Fruit fly (Drosophila melanogaster) whole organism, embryonic: Measurements from ENCODE around the gene yellow-e2.
A peak's percentile ranks its signal among the peaks of the same experiment; 100 is the strongest.

ENCODE experiments used
- BEAF-32 ChIP-seq: fragments of 200-800 bp; sonication (Bioruptor generic); optimal IDR thresholded peaks from 3 replicates; lab custom pipeline; 2017; ENCODE audit warnings: missing biosample characterization, missing genetic modification characterization, mild to moderate bottlenecking, moderate library complexity, missing genetic modification reagents
- Bgb ChIP-seq: fragments of 200-800 bp; sonication (Bioruptor generic); IDR thresholded peaks from 2 replicates; pipeline ENCODE4 v1.3.6; 2022; ENCODE audit warnings: missing biosample characterization, missing genetic modification characterization; ENCODE audit not compliant: partially characterized antibody
- CG10274 ChIP-seq: fragments of 200-800 bp; sonication (Bioruptor generic); optimal IDR thresholded peaks from 3 replicates; lab custom pipeline; 2017; ENCODE audit warnings: missing biosample characterization, mild to moderate bottlenecking, missing genetic modification characterization
- CG10366 ChIP-seq: fragments of 200-800 bp; sonication (Bioruptor generic); IDR thresholded peaks from 2 replicates; pipeline ENCODE4 v1.3.6; 2022; ENCODE audit warnings: missing biosample characterization, missing genetic modification characterization
- CG11504 ChIP-seq: fragments of 200-800 bp; sonication (Bioruptor generic); optimal IDR thresholded peaks from 3 replicates; lab custom pipeline; 2019; ENCODE audit warnings: missing biosample characterization, mild to moderate bottlenecking, missing genetic modification characterization, moderate library complexity
- CG12104 ChIP-seq: fragments of 200-800 bp; sonication (Bioruptor generic); optimal IDR thresholded peaks from 3 replicates; lab custom pipeline; 2016; ENCODE audit warnings: missing biosample characterization, missing genetic modification characterization
- CG14710 ChIP-seq: fragments of 200-800 bp; sonication (Bioruptor generic); optimal IDR thresholded peaks from 3 replicates; lab custom pipeline; 2019; ENCODE audit warnings: missing biosample characterization, mild to moderate bottlenecking, missing genetic modification characterization, moderate library complexity
- CG1529 ChIP-seq: fragments of 200-800 bp; sonication (Bioruptor generic); optimal IDR thresholded peaks from 3 replicates; lab custom pipeline; 2018; ENCODE audit warnings: missing biosample characterization, missing genetic modification characterization
- CG15514 ChIP-seq: fragments of 200-800 bp; sonication (Bioruptor generic); optimal IDR thresholded peaks from 3 replicates; lab custom pipeline; 2017; ENCODE audit warnings: missing biosample characterization, missing genetic modification characterization, mild to moderate bottlenecking, moderate library complexity, missing genetic modification reagents
- CG15601 ChIP-seq: fragments of 200-800 bp; sonication (Bioruptor generic); optimal IDR thresholded peaks from 3 replicates; lab custom pipeline; 2019; ENCODE audit warnings: missing biosample characterization, mild to moderate bottlenecking, missing genetic modification characterization, moderate library complexity
- CG16813 ChIP-seq: fragments of 200-800 bp; sonication (Bioruptor generic); IDR thresholded peaks from 3 replicates; pipeline ENCODE4 v1.3.6; 2022; ENCODE audit warnings: missing biosample characterization, missing genetic modification characterization; ENCODE audit not compliant: partially characterized antibody
- CG17186 ChIP-seq: fragments of 200-800 bp; sonication (Bioruptor generic); optimal IDR thresholded peaks from 3 replicates; lab custom pipeline; 2017; ENCODE audit warnings: missing biosample characterization, missing genetic modification reagents, missing genetic modification characterization
- CG17802 ChIP-seq: fragments of 200-800 bp; sonication (Bioruptor generic); optimal IDR thresholded peaks from 2 replicates; lab custom pipeline; 2018; ENCODE audit warnings: missing biosample characterization, mild to moderate bottlenecking, missing genetic modification characterization, moderate library complexity
- CG2199 ChIP-seq: fragments of 200-800 bp; sonication (Bioruptor generic); IDR thresholded peaks from 3 replicates; pipeline ENCODE4 v1.3.6; 2022; ENCODE audit warnings: missing biosample characterization, missing genetic modification characterization
- CG2678 ChIP-seq: fragments of 200-800 bp; sonication (Bioruptor generic); optimal IDR thresholded peaks from 3 replicates; lab custom pipeline; 2019; ENCODE audit warnings: missing biosample characterization, mild to moderate bottlenecking, missing genetic modification characterization, moderate library complexity
- CG2875 ChIP-seq: fragments of 200-800 bp; sonication (Bioruptor generic); optimal IDR thresholded peaks from 2 replicates; lab custom pipeline; 2017; ENCODE audit warnings: missing biosample characterization, mild to moderate bottlenecking, missing genetic modification characterization, missing genetic modification reagents
- CG30020 ChIP-seq: fragments of 200-800 bp; optimal IDR thresholded peaks from 2 replicates; lab custom pipeline; 2019; ENCODE audit warnings: missing biosample characterization, mild to moderate bottlenecking, missing genetic modification characterization, moderate library complexity
- CG4328 ChIP-seq: fragments of 200-800 bp; sonication (Bioruptor generic); optimal IDR thresholded peaks from 3 replicates; lab custom pipeline; 2017; ENCODE audit warnings: missing biosample characterization, missing genetic modification reagents, missing genetic modification characterization
- CG4424 ChIP-seq: fragments of 200-800 bp; sonication (Bioruptor generic); optimal IDR thresholded peaks from 3 replicates; lab custom pipeline; 2016; ENCODE audit warnings: missing biosample characterization, missing genetic modification characterization
- CG6272 ChIP-seq: fragments of 200-800 bp; sonication (Bioruptor generic); IDR thresholded peaks from 2 replicates; pipeline ENCODE4 v1.3.6; 2022; ENCODE audit warnings: missing biosample characterization, missing genetic modification characterization
- CG6854 ChIP-seq: fragments of 200-800 bp; sonication (Bioruptor generic); optimal IDR thresholded peaks from 3 replicates; lab custom pipeline; 2017; ENCODE audit warnings: missing biosample characterization, mild to moderate bottlenecking, missing genetic modification characterization
- CG7271 ChIP-seq: fragments of 200-800 bp; sonication (Bioruptor generic); optimal IDR thresholded peaks from 2 replicates; lab custom pipeline; 2018; ENCODE audit warnings: missing biosample characterization, mild to moderate bottlenecking, missing genetic modification characterization, moderate library complexity
- CG8290 ChIP-seq, 3 experiments: fragments of 200-800 bp; sonication (Bioruptor generic); optimal IDR thresholded peaks; 2 replicates each; lab custom pipeline; 2016 to 2019; ENCODE audit warnings: missing biosample characterization in 3 of 3, missing genetic modification characterization in 3 of 3, mild to moderate bottlenecking in 2 of 3, moderate library complexity in 1 of 3
- CG8944 ChIP-seq: fragments of 200-800 bp; sonication (Bioruptor generic); optimal IDR thresholded peaks from 3 replicates; lab custom pipeline; 2016; ENCODE audit warnings: missing biosample characterization, missing genetic modification characterization
- CG9797 ChIP-seq: fragments of 200-800 bp; sonication (Bioruptor generic); optimal IDR thresholded peaks from 3 replicates; lab custom pipeline; 2018; ENCODE audit warnings: missing biosample characterization, mild to moderate bottlenecking, missing genetic modification characterization
- CHES-1-like ChIP-seq: fragments of 200-800 bp; sonication (Bioruptor generic); optimal IDR thresholded peaks from 2 replicates; lab custom pipeline; 2016; ENCODE audit warnings: missing biosample characterization, missing genetic modification characterization
- Dp ChIP-seq: fragments of 200-800 bp; sonication (Bioruptor generic); optimal IDR thresholded peaks from 2 replicates; lab custom pipeline; 2018; ENCODE audit warnings: missing biosample characterization, mild to moderate bottlenecking, missing genetic modification characterization, moderate library complexity
- E2f1 ChIP-seq: fragments of 200-800 bp; sonication (Bioruptor generic); IDR thresholded peaks from 2 replicates; pipeline ENCODE4 v1.3.6; 2022; ENCODE audit warnings: missing biosample characterization, missing genetic modification characterization
- GATAe ChIP-seq: fragments of 200-800 bp; sonication (Bioruptor generic); conservative IDR thresholded peaks from 2 replicates; pipeline ENCODE4 v1.3.6; 2022; ENCODE audit warnings: missing biosample characterization, missing genetic modification characterization
- Hmr ChIP-seq: fragments of 200-800 bp; sonication (Bioruptor generic); optimal IDR thresholded peaks from 3 replicates; lab custom pipeline; 2017; ENCODE audit warnings: mild to moderate bottlenecking, missing biosample characterization, missing genetic modification reagents, missing genetic modification characterization
- Mrtf ChIP-seq: fragments of 200-800 bp; sonication (Bioruptor generic); IDR thresholded peaks from 3 replicates; pipeline ENCODE4 v1.3.6; 2022; ENCODE audit warnings: missing biosample characterization, missing genetic modification characterization
- Sin3A ChIP-seq: fragments of >200 bp; optimal IDR thresholded peaks from 2 replicates; lab custom pipeline; 2018
- Spps ChIP-seq: fragments of 200-800 bp; sonication (Bioruptor generic); optimal IDR thresholded peaks from 2 replicates; lab custom pipeline; 2018; ENCODE audit warnings: missing biosample characterization, mild to moderate bottlenecking, missing genetic modification characterization
- Sry-δ ChIP-seq: fragments of 200-800 bp; sonication (Bioruptor generic); optimal IDR thresholded peaks from 2 replicates; lab custom pipeline; 2016; ENCODE audit warnings: missing biosample characterization, missing genetic modification characterization
- cato ChIP-seq: fragments of 200-800 bp; sonication (Bioruptor generic); optimal IDR thresholded peaks from 2 replicates; lab custom pipeline; 2016; ENCODE audit warnings: missing biosample characterization, missing genetic modification characterization, borderline replicate concordance
- dimm ChIP-seq: fragments of 200-800 bp; sonication (Bioruptor generic); IDR thresholded peaks from 2 replicates; pipeline ENCODE4 v1.3.6; 2022; ENCODE audit warnings: missing biosample characterization, missing genetic modification characterization
- esg ChIP-seq: fragments of 200-800 bp; sonication (Bioruptor generic); conservative IDR thresholded peaks from 2 replicates; pipeline ENCODE4 v1.3.6; 2022; ENCODE audit warnings: missing biosample characterization, missing genetic modification characterization
- eve ChIP-seq, 2 experiments: fragments of >200 bp; optimal IDR thresholded peaks; 2 replicates each; lab custom pipeline; 2017; ENCODE audit warnings: missing biosample characterization in 2 of 2, missing genetic modification characterization in 2 of 2
- gcm ChIP-seq: fragments of 200-800 bp; sonication (Bioruptor generic); optimal IDR thresholded peaks from 2 replicates; lab custom pipeline; 2019; ENCODE audit warnings: missing biosample characterization, mild to moderate bottlenecking, missing genetic modification characterization, moderate library complexity
- grau ChIP-seq: fragments of 200-800 bp; optimal IDR thresholded peaks from 3 replicates; lab custom pipeline; 2019; ENCODE audit warnings: missing biosample characterization, mild to moderate bottlenecking, missing genetic modification characterization, moderate library complexity
- lilli ChIP-seq: fragments of 200-800 bp; sonication (Bioruptor generic); optimal IDR thresholded peaks from 3 replicates; lab custom pipeline; 2016; ENCODE audit warnings: missing biosample characterization, missing genetic modification characterization
- mld ChIP-seq: fragments of 200-800 bp; sonication (Bioruptor generic); IDR thresholded peaks from 3 replicates; pipeline ENCODE4 v1.3.6; 2022; ENCODE audit warnings: missing biosample characterization, missing genetic modification characterization; ENCODE audit not compliant: partially characterized antibody
- oc ChIP-seq: fragments of 200-800 bp; sonication (Bioruptor generic); optimal IDR thresholded peaks from 2 replicates; lab custom pipeline; 2018; ENCODE audit warnings: missing biosample characterization, mild to moderate bottlenecking, missing genetic modification characterization, moderate library complexity
- prd ChIP-seq, 3 experiments: fragments of >200 bp in 2 of 3; fragments of 200-800 bp in 1 of 3; sonication (Bioruptor generic) in 1 of 3; optimal IDR thresholded peaks in 2 of 3; IDR thresholded peaks in 1 of 3; 2 replicates in 2 of 3; 3 replicates in 1 of 3; pipeline versions ENCODE4 v1.3.6 to Lab custom; 2017 to 2022; ENCODE audit warnings: missing biosample characterization in 1 of 3, missing genetic modification characterization in 1 of 3
- sob ChIP-seq: fragments of 200-800 bp; sonication (Bioruptor generic); IDR thresholded peaks from 2 replicates; pipeline ENCODE4 v1.3.6; 2022; ENCODE audit warnings: missing biosample characterization, missing genetic modification characterization
- sug ChIP-seq: fragments of 200-800 bp; optimal IDR thresholded peaks from 2 replicates; lab custom pipeline; 2019; ENCODE audit warnings: missing biosample characterization, mild to moderate bottlenecking, missing genetic modification characterization, moderate library complexity
- zen ChIP-seq: fragments of 200-800 bp; sonication (Bioruptor generic); optimal IDR thresholded peaks from 3 replicates; lab custom pipeline; 2018; ENCODE audit warnings: missing biosample characterization, mild to moderate bottlenecking, missing genetic modification characterization, moderate library complexity

The yellow-e2 gene

DNA sequence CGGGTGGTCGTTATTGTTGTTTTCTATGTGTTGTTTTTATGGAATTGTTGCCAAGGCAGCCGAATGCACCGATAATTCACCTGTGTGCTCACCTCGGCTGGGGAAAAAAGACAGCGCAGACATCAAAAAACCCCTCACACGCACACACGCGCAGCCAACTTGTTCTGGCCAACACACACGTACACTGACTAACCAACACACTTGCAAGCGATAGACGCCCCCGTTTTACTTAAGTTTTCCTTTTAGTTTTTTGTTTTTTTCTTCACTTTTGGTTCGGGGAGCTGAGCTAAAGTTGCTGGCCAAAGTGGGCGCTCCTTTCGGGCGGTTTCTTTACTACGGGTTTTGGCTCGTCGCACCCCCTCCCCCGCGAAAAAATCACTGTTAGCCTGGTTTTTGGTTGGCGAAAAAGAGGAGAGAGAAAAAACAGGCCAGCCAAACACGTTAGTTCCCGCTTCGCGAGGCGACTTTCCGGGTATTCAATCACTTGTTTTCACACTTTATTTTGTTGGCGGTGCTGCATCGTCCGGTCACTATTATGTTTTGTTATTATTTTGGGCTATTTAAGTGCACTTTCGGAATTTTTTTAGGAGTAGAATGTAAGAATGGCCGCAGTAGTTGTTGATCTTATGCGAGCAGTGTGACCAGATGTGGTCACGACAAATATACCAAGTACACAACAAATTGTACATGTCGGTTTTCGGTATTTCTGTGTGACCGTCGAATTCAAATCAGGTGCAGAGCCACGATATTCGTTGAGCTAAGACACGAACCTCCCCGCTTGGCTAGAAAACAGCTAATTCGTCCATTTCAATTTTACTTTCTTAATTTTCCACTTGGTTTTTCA lies 27.7 kb upstream of the yellow-e2 start, which contains the start of gene yrt (continued):
- TF ChIP-seq GATAe (GFP tag; lab: Robert Waterston, UW) (no peak), lilli (GFP tag; lab: Kevin White, UChicago) (no peak), CG16813 (GFP tag; lab: Robert Waterston, UW) (0 out of 3 replicates have a peak, but pooled peaks have one; percentile 14), CG15601 (tag; lab: Kevin White, UChicago) (peak; percentile 58), mld (GFP tag; lab: Robert Waterston, UW) (no peak), CG11504 (tag; lab: Kevin White, UChicago) (peak; percentile 42), eve (GFP tag; optimal IDR thresholded peaks at IDR 0.05; lab: Kevin White, UChicago) (no peak), CG17802 (tag; lab: Kevin White, UChicago) (no peak), CG10274 (GFP tag; lab: Kevin White, UChicago) (no peak), CG1529 (GFP tag; lab: Kevin White, UChicago) (no peak), CG2678 (no peak), Dp (GFP tag; lab: Kevin White, UChicago) (peak; percentile 49), BEAF-32 (GFP tag; lab: Kevin White, UChicago) (peak; percentile 38), zen (tag; lab: Kevin White, UChicago) (peak; percentile 25), esg (GFP tag; lab: Robert Waterston, UW) (no peak), CG6272 (GFP tag; lab: Robert Waterston, UW) (no peak), CG2199 (GFP tag; lab: Robert Waterston, UW) (peak; percentile 18; the same call in 1 of the 3 replicates), Spps (no peak), CG14710 (peak; percentile 58), gcm (GFP tag; lab: Kevin White, UChicago) (no peak), Mrtf (no peak), CG10366 (GFP tag; lab: Robert Waterston, UW) (no peak), CG7271 (tag; lab: Kevin White, UChicago) (no peak), Hmr (GFP tag; lab: Kevin White, UChicago) (peak; percentile 28), Sry-δ (peak; percentile 35), dimm (GFP tag; lab: Robert Waterston, UW) (no peak), CG12104 (GFP tag; lab: Kevin White, UChicago) (no peak), oc (tag; lab: Kevin White, UChicago) (no peak), E2f1 (GFP tag; lab: Robert Waterston, UW) (no peak), CG8944 (GFP tag; lab: Kevin White, UChicago) (no peak), sob (no peak), CG9797 (GFP tag; lab: Kevin White, UChicago) (peak; percentile 95), CG8290 (GFP tag; optimal IDR thresholded peaks at IDR 0.05; lab: Kevin White, UChicago) (no peak), CG8290 (tag; optimal IDR thresholded peaks at IDR 0.05; lab: Kevin White, UChicago) (peak in 1 of 2 experiments; percentile 60), CG6854 (GFP tag; lab: Kevin White, UChicago) (no peak), CG17186 (GFP tag; lab: Kevin White, UChicago) (peak; percentile 26), CG4328 (GFP tag; lab: Kevin White, UChicago) (no peak), grau (tag; lab: Kevin White, UChicago) (peak; percentile 10), CHES-1-like (GFP tag; lab: Kevin White, UChicago) (peak; percentile 33), sug (tag; lab: Kevin White, UChicago) (peak; percentile 3), prd (optimal IDR thresholded peaks at IDR 0.05; lab: Kevin White, UChicago) (no peak), prd (GFP tag; IDR thresholded peaks at IDR 0.05; lab: Robert Waterston, UW) (no peak), Bgb (GFP tag; lab: Robert Waterston, UW) (peak; percentile 30; the same call in 1 of the 2 replicates), Sin3A (peak; percentile 36), CG30020 (tag; lab: Kevin White, UChicago) (peak; percentile 7), CG4424 (GFP tag; lab: Kevin White, UChicago) (no peak), CG15514 (GFP tag; lab: Kevin White, UChicago) (peak; percentile 24), CG2875 (GFP tag; lab: Kevin White, UChicago) (no peak), cato (GFP tag; lab: Kevin White, UChicago) (no peak)
